Fruit fly (Drosophila melanogaster): ENCODE data around the gene CG9760.
A peak's percentile ranks its signal among the peaks of the same experiment; 100 is the strongest.

dm6 chr3L:12124138-12124583 is 39.4 kb downstream of the CG9760 start:
- no peak for TF ChIP-seq CG10348 (GFP tag; IDR thresholded peaks at IDR 0.05)
- TF ChIP-seq Snoo (tag; optimal IDR thresholded peaks at IDR 0.05), result no peak
- peak; percentile 57; the same call in 1 of the 2 replicates for TF ChIP-seq Ets98B (GFP tag; IDR thresholded peaks at IDR 0.05)
- TF ChIP-seq CG12605 (GFP tag; IDR thresholded peaks at IDR 0.05), result 0 out of 2 replicates have a peak, but pooled peaks have one; percentile 28
- TF ChIP-seq CG34367 (tag; optimal IDR thresholded peaks at IDR 0.05), result peak; percentile 4
- peak; percentile 6 for TF ChIP-seq CG8159 (tag; optimal IDR thresholded peaks at IDR 0.05)
- peak; percentile 78 for TF ChIP-seq CG13204 (GFP tag; optimal IDR thresholded peaks at IDR 0.05)
- TF ChIP-seq CG14655 (GFP tag; optimal IDR thresholded peaks at IDR 0.05), result no peak
- TF ChIP-seq CG8301 (tag; optimal IDR thresholded peaks at IDR 0.05), result no peak
- TF ChIP-seq EcR (GFP tag; optimal IDR thresholded peaks at IDR 0.05), result peak; percentile 50
